Fruit fly (Drosophila melanogaster): ENCODE results near the gene CG15535.

The CG15535 gene

DNA sequence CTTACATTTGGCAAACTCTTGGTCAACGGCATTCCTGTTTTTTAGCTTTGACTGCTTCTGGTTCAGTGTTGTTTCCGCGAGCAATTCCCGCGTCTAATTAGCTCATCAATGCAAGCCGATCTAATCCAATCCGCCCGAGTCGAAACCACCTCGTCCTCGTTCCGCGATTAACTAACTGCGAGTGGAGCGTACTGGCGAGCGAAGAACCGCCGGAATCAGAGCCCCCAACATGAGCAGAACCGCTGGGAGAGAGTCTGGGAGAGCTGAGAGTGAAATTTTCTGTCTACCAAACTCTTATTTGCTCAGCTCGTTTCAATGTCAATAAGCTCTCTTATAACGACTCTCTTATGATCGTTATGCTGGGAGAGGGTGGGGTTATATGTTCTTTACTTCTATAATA lies 26.5 kb upstream of the CG15535 start (continued):
- no peak for TF ChIP-seq Chrac-16 (GFP tag; optimal IDR thresholded peaks at IDR 0.05)
- TF ChIP-seq CG3838 (GFP tag; optimal IDR thresholded peaks at IDR 0.05): peak; percentile 80
- peak; percentile 90 for TF ChIP-seq seq (GFP tag; IDR thresholded peaks at IDR 0.05)
- TF ChIP-seq twi (tag; optimal IDR thresholded peaks at IDR 0.05): no peak
- no peak for TF ChIP-seq Opbp (GFP tag; IDR thresholded peaks at IDR 0.05; ENCODE audit: partially characterized antibody)
- no peak for TF ChIP-seq CG14667 (GFP tag; IDR thresholded peaks at IDR 0.05)
- TF ChIP-seq CG3407 (GFP tag; optimal IDR thresholded peaks at IDR 0.05): peak; percentile 86
- peak; percentile 79; the same call in 1 of the 2 replicates for TF ChIP-seq NFAT (GFP tag; IDR thresholded peaks at IDR 0.05)
- TF ChIP-seq mirr (GFP tag; optimal IDR thresholded peaks at IDR 0.05): peak; percentile 73
- peak; percentile 31; the same call in 1 of the 2 replicates for TF ChIP-seq wor (GFP tag; IDR thresholded peaks at IDR 0.05)
- peak; percentile 90 for TF ChIP-seq CG33213 (GFP tag; optimal IDR thresholded peaks at IDR 0.05)
- peak; percentile 68 for TF ChIP-seq Atf3 (GFP tag; optimal IDR thresholded peaks at IDR 0.05)
- peak; percentile 88 for TF ChIP-seq sim (GFP tag; IDR thresholded peaks at IDR 0.05)
- no peak for TF ChIP-seq CG6272 (GFP tag; IDR thresholded peaks at IDR 0.05)
- peak; percentile 59 for TF ChIP-seq tx (GFP tag; optimal IDR thresholded peaks at IDR 0.05)
- TF ChIP-seq CG11398 (GFP tag; optimal IDR thresholded peaks at IDR 0.05): peak; percentile 70
- TF ChIP-seq HmgZ (tag; optimal IDR thresholded peaks at IDR 0.05): peak; percentile 71
- peak; percentile 52 for TF ChIP-seq CTCF (GFP tag; optimal IDR thresholded peaks at IDR 0.05)
- peak; percentile 27; the same call in 1 of the 2 replicates for TF ChIP-seq Dref (GFP tag; IDR thresholded peaks at IDR 0.05)
- peak; percentile 70 for TF ChIP-seq CG17385 (GFP tag; optimal IDR thresholded peaks at IDR 0.05)
- no peak for TF ChIP-seq Kr (GFP tag; optimal IDR thresholded peaks at IDR 0.05)
- TF ChIP-seq Myb (GFP tag; optimal IDR thresholded peaks at IDR 0.05): peak; percentile 37
- TF ChIP-seq cad (GFP tag; optimal IDR thresholded peaks at IDR 0.05): no peak
- peak; percentile 79 for TF ChIP-seq CG12942 (GFP tag; optimal IDR thresholded peaks at IDR 0.05)
- no peak for TF ChIP-seq h (optimal IDR thresholded peaks at IDR 0.05)
- TF ChIP-seq nau (GFP tag; optimal IDR thresholded peaks at IDR 0.05): peak; percentile 89
- TF ChIP-seq unc-4 (GFP tag; IDR thresholded peaks at IDR 0.05; ENCODE audit: partially characterized antibody): 0 out of 2 replicates have a peak, but pooled peaks have one; percentile 12
- TF ChIP-seq fd102C (GFP tag; optimal IDR thresholded peaks at IDR 0.05): no peak
- TF ChIP-seq ab (GFP tag; optimal IDR thresholded peaks at IDR 0.05): no peak
- peak; percentile 81 for TF ChIP-seq z (GFP tag; IDR thresholded peaks at IDR 0.05)
- peak; percentile 83 for TF ChIP-seq wek (GFP tag; optimal IDR thresholded peaks at IDR 0.05)
- no peak for TF ChIP-seq hkb (optimal IDR thresholded peaks at IDR 0.05)
- peak; percentile 93 for TF ChIP-seq hkb (GFP tag; IDR thresholded peaks at IDR 0.05)
- peak; percentile 26 for TF ChIP-seq fd96Cb (tag; optimal IDR thresholded peaks at IDR 0.05)
- no peak for TF ChIP-seq CG15073 (GFP tag; optimal IDR thresholded peaks at IDR 0.05)
- TF ChIP-seq Vsx1 (GFP tag; optimal IDR thresholded peaks at IDR 0.05): peak; percentile 88
- TF ChIP-seq prd (optimal IDR thresholded peaks at IDR 0.05): no peak
- peak; percentile 31; the same call in 1 of the 3 replicates for TF ChIP-seq prd (GFP tag; IDR thresholded peaks at IDR 0.05)
- no peak for TF ChIP-seq CG7745 (tag; optimal IDR thresholded peaks at IDR 0.05)
- TF ChIP-seq schlank (tag; optimal IDR thresholded peaks at IDR 0.05): peak; percentile 62
- TF ChIP-seq Dbx (GFP tag; IDR thresholded peaks at IDR 0.05): peak; percentile 94
- TF ChIP-seq CG12236 (GFP tag; optimal IDR thresholded peaks at IDR 0.05): peak; percentile 86
- no peak for TF ChIP-seq esg (GFP tag; conservative IDR thresholded peaks at IDR 0.05)
- 0 out of 3 replicates have a peak, but pooled peaks have one; percentile 43 for TF ChIP-seq ken (GFP tag; IDR thresholded peaks at IDR 0.05)
- peak; percentile 63 for TF ChIP-seq luna (GFP tag; optimal IDR thresholded peaks at IDR 0.05)
- TF ChIP-seq da (GFP tag; optimal IDR thresholded peaks at IDR 0.05): peak; percentile 64
- TF ChIP-seq CG7357 (GFP tag; IDR thresholded peaks at IDR 0.05): peak; percentile 47; the same call in 1 of the 3 replicates
- no peak for TF ChIP-seq CG14860 (GFP tag; IDR thresholded peaks at IDR 0.05; ENCODE audit: partially characterized antibody)
- peak; percentile 64 for TF ChIP-seq ftz-f1 (GFP tag; optimal IDR thresholded peaks at IDR 0.05)
- TF ChIP-seq CG15479 (GFP tag; optimal IDR thresholded peaks at IDR 0.05): no peak
- peak; percentile 45 for TF ChIP-seq CG15696 (tag; optimal IDR thresholded peaks at IDR 0.05)
- TF ChIP-seq p53 (GFP tag; optimal IDR thresholded peaks at IDR 0.05): peak; percentile 60
- peak; percentile 70 for TF ChIP-seq CG5245 (GFP tag; optimal IDR thresholded peaks at IDR 0.05)

Measured in whole organism, embryonic.